Fruit fly (Drosophila melanogaster): ENCODE results near the gene CG17803.

- TF ChIP-seq pan (optimal IDR thresholded peaks at IDR 0.05) (no peak), N (GFP tag; optimal IDR thresholded peaks at IDR 0.05) (no peak), Dfd (GFP tag; optimal IDR thresholded peaks at IDR 0.05) (no peak), lola (GFP tag; optimal IDR thresholded peaks at IDR 0.05) (no peak), rgr (GFP tag; optimal IDR thresholded peaks at IDR 0.05) (no peak)
These were observed 13.5 kb downstream of the CG17803 start for dm6 chr3R:17787780-17788179.

Measured in whole organism, wandering third instar larva.